Worm (Caenorhabditis elegans) whole organism, late embryonic: ENCODE data around the gene ZK1240.1.

Source experiments
- ceh-2 ChIP-seq: sonication (generic microtip); optimal IDR thresholded peaks from 2 replicates; lab custom pipeline; 2016; ENCODE audit warnings: missing genotype, missing genetic modification characterization, missing compliant biosample characterization
- fkh-10 ChIP-seq: fragments of 150-350 bp; optimal IDR thresholded peaks from 2 replicates; lab custom pipeline; 2014; ENCODE audit warnings: missing biosample characterization, missing genetic modification reagents, missing genetic modification characterization
- pha-4 ChIP-seq: fragments of 150-350 bp; optimal IDR thresholded peaks from 2 replicates; lab custom pipeline; 2018; ENCODE audit warnings: missing biosample characterization, missing genetic modification reagents, missing genetic modification characterization

DNA sequence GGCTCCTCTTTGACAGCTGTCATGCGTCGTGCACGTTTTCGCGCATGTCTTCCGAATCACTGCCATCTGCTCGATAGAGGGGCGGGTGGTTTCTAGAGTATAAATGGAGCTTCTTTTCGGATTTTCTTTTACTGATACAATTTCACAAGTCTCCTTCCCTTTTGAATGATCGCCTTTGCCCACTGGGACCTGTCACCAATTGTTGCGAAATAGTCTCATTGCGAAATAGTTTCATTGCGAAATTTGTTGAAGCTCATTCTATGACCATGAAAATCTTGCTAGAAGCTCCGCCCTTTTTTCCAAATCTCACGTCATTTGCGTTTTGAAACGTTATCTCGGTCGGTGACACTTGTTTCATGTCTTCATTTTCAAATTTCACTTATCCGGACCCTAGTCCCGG lies 39.8 kb upstream of the ZK1240.1 start:
- TF ChIP-seq fkh-10 (GFP tag; lab: Kevin White, UChicago) (no peak), pha-4 (tag; lab: Kevin White, UChicago) (no peak), ceh-2 (tag; lab: Kevin White, UChicago) (no peak)
